Fruit fly (Drosophila melanogaster): ENCODE data around the gene Cen.
A peak's percentile ranks its signal among the peaks of the same experiment; 100 is the strongest.

Cen gene

DNA sequence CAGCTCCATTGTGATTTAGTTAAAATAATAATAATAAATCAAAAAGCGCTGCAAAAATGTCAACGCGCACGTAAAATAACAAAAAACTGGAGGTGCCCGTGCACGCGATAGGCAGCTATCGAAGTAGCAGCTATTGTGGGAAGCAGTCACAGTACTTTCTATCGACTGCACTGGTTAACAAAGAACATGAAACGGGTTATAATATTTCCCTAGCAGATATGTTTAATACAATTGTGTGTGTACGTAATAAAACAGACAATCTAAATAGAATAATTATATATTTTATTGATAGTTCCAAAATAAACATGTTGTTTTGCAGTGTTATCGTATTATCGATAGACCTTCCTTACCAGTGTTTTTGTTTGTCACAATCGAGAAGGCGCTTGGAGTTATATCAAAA, 5.8 kb downstream of the Cen start, which contains the start of the genes CG31678 and IKKepsilon (continued):
- peak; percentile 23 for TF ChIP-seq CG10979 (tag; optimal IDR thresholded peaks at IDR 0.05)
- TF ChIP-seq Scr (GFP tag; IDR thresholded peaks at IDR 0.05; ENCODE audit: partially characterized antibody), result peak; percentile 93
- TF ChIP-seq Chrac-16 (GFP tag; optimal IDR thresholded peaks at IDR 0.05), result peak; percentile 26
- TF ChIP-seq pita (GFP tag; optimal IDR thresholded peaks at IDR 0.05), result no peak
- TF ChIP-seq CG7928 (GFP tag; optimal IDR thresholded peaks at IDR 0.05), result no peak
- TF ChIP-seq CG31441 (GFP tag; IDR thresholded peaks at IDR 0.05), result peak; percentile 86
- no peak for TF ChIP-seq Six4 (GFP tag; optimal IDR thresholded peaks at IDR 0.05)
- TF ChIP-seq CG6689 (GFP tag; IDR thresholded peaks at IDR 0.05), result no peak
- TF ChIP-seq CHES-1-like (GFP tag; optimal IDR thresholded peaks at IDR 0.05), result no peak
- TF ChIP-seq CG12391 (tag; optimal IDR thresholded peaks at IDR 0.05), result peak; percentile 63
- TF ChIP-seq CG14667 (GFP tag; IDR thresholded peaks at IDR 0.05), result no peak
- TF ChIP-seq cas (GFP tag; IDR thresholded peaks at IDR 0.05), result no peak
- TF ChIP-seq wek (GFP tag; optimal IDR thresholded peaks at IDR 0.05), result no peak
- TF ChIP-seq Ada2b (GFP tag; IDR thresholded peaks at IDR 0.05), result peak; percentile 17; the same call in 1 of the 2 replicates
- peak; percentile 83 for TF ChIP-seq YL-1 (GFP tag; optimal IDR thresholded peaks at IDR 0.05)
- TF ChIP-seq phol (tag; optimal IDR thresholded peaks at IDR 0.05), result peak; percentile 52
- no peak for TF ChIP-seq chif (GFP tag; optimal IDR thresholded peaks at IDR 0.05)
- peak; percentile 38 for TF ChIP-seq CG9727 (GFP tag; optimal IDR thresholded peaks at IDR 0.05)
- no peak for TF ChIP-seq lov (optimal IDR thresholded peaks at IDR 0.05)
- no peak for TF ChIP-seq lov (GFP tag; IDR thresholded peaks at IDR 0.05)
- no peak for TF ChIP-seq tx (GFP tag; optimal IDR thresholded peaks at IDR 0.05)
- no peak for TF ChIP-seq dm (GFP tag; optimal IDR thresholded peaks at IDR 0.05)
- TF ChIP-seq D19B (GFP tag; optimal IDR thresholded peaks at IDR 0.05), result no peak
- TF ChIP-seq h (optimal IDR thresholded peaks at IDR 0.05), result no peak
- no peak for TF ChIP-seq twi (tag; optimal IDR thresholded peaks at IDR 0.05)
- TF ChIP-seq CG32532 (GFP tag; IDR thresholded peaks at IDR 0.05), result no peak
- no peak for TF ChIP-seq Awh (GFP tag; IDR thresholded peaks at IDR 0.05)
- no peak for TF ChIP-seq H15 (GFP tag; IDR thresholded peaks at IDR 0.05)
- peak; percentile 0 for TF ChIP-seq Sox100B (GFP tag; optimal IDR thresholded peaks at IDR 0.05)
- no peak for TF ChIP-seq da (GFP tag; optimal IDR thresholded peaks at IDR 0.05)
- TF ChIP-seq CG1792 (GFP tag; optimal IDR thresholded peaks at IDR 0.05), result no peak
- TF ChIP-seq CG11560 (tag; IDR thresholded peaks at IDR 0.05), result no peak
- no peak for TF ChIP-seq Dad (GFP tag; optimal IDR thresholded peaks at IDR 0.05)
- TF ChIP-seq CG31365 (tag; optimal IDR thresholded peaks at IDR 0.05), result no peak
- TF ChIP-seq lilli (GFP tag; optimal IDR thresholded peaks at IDR 0.05), result peak; percentile 44
- no peak for TF ChIP-seq CG4707 (GFP tag; optimal IDR thresholded peaks at IDR 0.05)
- TF ChIP-seq zfh1 (GFP tag; IDR thresholded peaks at IDR 0.05), result peak; percentile 25; the same call in 1 of the 3 replicates
- peak; percentile 10 for TF ChIP-seq mam (GFP tag; optimal IDR thresholded peaks at IDR 0.05)
- no peak for TF ChIP-seq fd96Cb (tag; optimal IDR thresholded peaks at IDR 0.05)
- no peak for TF ChIP-seq Ssrp (tag; optimal IDR thresholded peaks at IDR 0.05)
- no peak for TF ChIP-seq CG6654 (GFP tag; optimal IDR thresholded peaks at IDR 0.05)
- no peak for TF ChIP-seq gem (tag; optimal IDR thresholded peaks at IDR 0.05)
- no peak for TF ChIP-seq sim (GFP tag; IDR thresholded peaks at IDR 0.05)
- TF ChIP-seq CG4282 (GFP tag; optimal IDR thresholded peaks at IDR 0.05), result no peak
- TF ChIP-seq Ets97D (GFP tag; optimal IDR thresholded peaks at IDR 0.05), result peak; percentile 26
- TF ChIP-seq ci (GFP tag; IDR thresholded peaks at IDR 0.05), result peak; percentile 50; the same call in 1 of the 3 replicates
- no peak; the same call in 1 of the 2 replicates for TF ChIP-seq lmd (GFP tag; IDR thresholded peaks at IDR 0.05)
- TF ChIP-seq maf-S (GFP tag; optimal IDR thresholded peaks at IDR 0.05), result no peak
- TF ChIP-seq dmrt11E (tag; optimal IDR thresholded peaks at IDR 0.05), result peak; percentile 24
- no peak for TF ChIP-seq CG2202 (tag; optimal IDR thresholded peaks at IDR 0.05)
- TF ChIP-seq Lim3 (GFP tag; IDR thresholded peaks at IDR 0.05), result no peak
- TF ChIP-seq CG12299 (tag; optimal IDR thresholded peaks at IDR 0.05), result peak; percentile 21
- no peak for TF ChIP-seq Hand (GFP tag; optimal IDR thresholded peaks at IDR 0.05)

Measured in whole organism, embryonic.